Fruit fly (Drosophila melanogaster) whole organism, embryonic: Measurements from ENCODE around the gene CG14341.

Experiments used
- Bgb ChIP-seq: fragments of 200-800 bp; sonication (Bioruptor generic); IDR thresholded peaks from 2 replicates; pipeline ENCODE4 v1.3.6; 2022; ENCODE audit warnings: missing biosample characterization, missing genetic modification characterization; ENCODE audit not compliant: partially characterized antibody
- CG10209 ChIP-seq: fragments of 200-800 bp; sonication (Bioruptor generic); optimal IDR thresholded peaks from 3 replicates; lab custom pipeline; 2017; ENCODE audit warnings: missing biosample characterization, mild to moderate bottlenecking, missing genetic modification characterization, missing genetic modification reagents
- CG10543 ChIP-seq: fragments of 200-800 bp; sonication (Bioruptor generic); optimal IDR thresholded peaks from 3 replicates; lab custom pipeline; 2017; ENCODE audit warnings: missing biosample characterization, mild to moderate bottlenecking, missing genetic modification characterization, moderate library complexity
- CG1603 ChIP-seq: fragments of 200-800 bp; sonication (Bioruptor generic); optimal IDR thresholded peaks from 2 replicates; lab custom pipeline; 2019; ENCODE audit warnings: missing biosample characterization, mild to moderate bottlenecking, missing genetic modification characterization, moderate library complexity
- CG1832 ChIP-seq: fragments of 200-800 bp; sonication (Bioruptor generic); optimal IDR thresholded peaks from 2 replicates; lab custom pipeline; 2017; ENCODE audit warnings: missing biosample characterization, mild to moderate bottlenecking, missing genetic modification characterization, inconsistent platforms
- CG2116 ChIP-seq: fragments of 200-800 bp; sonication (Bioruptor generic); optimal IDR thresholded peaks from 3 replicates; lab custom pipeline; 2018; ENCODE audit warnings: missing biosample characterization, mild to moderate bottlenecking, missing genetic modification characterization
- CG30431 ChIP-seq: fragments of 200-800 bp; sonication (Bioruptor generic); optimal IDR thresholded peaks from 2 replicates; lab custom pipeline; 2017; ENCODE audit warnings: missing biosample characterization, missing genetic modification characterization
- CG3838 ChIP-seq: fragments of 200-800 bp; sonication (Bioruptor generic); optimal IDR thresholded peaks from 3 replicates; lab custom pipeline; 2016; ENCODE audit warnings: missing biosample characterization, missing genetic modification characterization
- CG6683 ChIP-seq: fragments of 200-800 bp; sonication (Bioruptor generic); optimal IDR thresholded peaks from 2 replicates; lab custom pipeline; 2017; ENCODE audit warnings: missing biosample characterization, mild to moderate bottlenecking, missing genetic modification characterization, missing genetic modification reagents
- CG7357 ChIP-seq: fragments of 200-800 bp; sonication (Bioruptor generic); IDR thresholded peaks from 3 replicates; pipeline ENCODE4 v1.3.6; 2022; ENCODE audit warnings: missing biosample characterization, missing genetic modification characterization
- CG7786 ChIP-seq: fragments of 200-800 bp; sonication (Bioruptor generic); optimal IDR thresholded peaks from 2 replicates; lab custom pipeline; 2016; ENCODE audit warnings: missing biosample characterization, missing genetic modification characterization
- CG9797 ChIP-seq: fragments of 200-800 bp; sonication (Bioruptor generic); optimal IDR thresholded peaks from 3 replicates; lab custom pipeline; 2018; ENCODE audit warnings: missing biosample characterization, mild to moderate bottlenecking, missing genetic modification characterization
- Doc2 ChIP-seq: fragments of 200-800 bp; sonication (Bioruptor generic); IDR thresholded peaks from 2 replicates; pipeline ENCODE4 v1.3.6; 2022; ENCODE audit warnings: missing biosample characterization, missing genetic modification characterization
- E2f2 ChIP-seq: fragments of 200-800 bp; sonication (Bioruptor generic); IDR thresholded peaks from 2 replicates; pipeline ENCODE4 v1.3.6; 2022; ENCODE audit warnings: missing biosample characterization, missing genetic modification characterization
- Gug ChIP-seq: fragments of 200-800 bp; sonication (Bioruptor generic); IDR thresholded peaks from 4 replicates; pipeline ENCODE4 v1.3.6; 2022; ENCODE audit warnings: missing biosample characterization, missing genetic modification characterization
- Hey ChIP-seq: fragments of 200-800 bp; sonication (Bioruptor generic); optimal IDR thresholded peaks from 3 replicates; lab custom pipeline; 2018; ENCODE audit warnings: missing biosample characterization, mild to moderate bottlenecking, missing genetic modification characterization
- HmgD ChIP-seq: fragments of 200-800 bp; sonication (Bioruptor generic); optimal IDR thresholded peaks from 3 replicates; lab custom pipeline; 2016; ENCODE audit warnings: missing biosample characterization, missing genetic modification characterization
- Hmr ChIP-seq: fragments of 200-800 bp; sonication (Bioruptor generic); optimal IDR thresholded peaks from 3 replicates; lab custom pipeline; 2017; ENCODE audit warnings: mild to moderate bottlenecking, missing biosample characterization, missing genetic modification reagents, missing genetic modification characterization
- Hr51 ChIP-seq, 2 experiments: fragments of 200-800 bp; sonication (Bioruptor generic); optimal IDR thresholded peaks; 2 replicates in 1 of 2; 3 replicates in 1 of 2; lab custom pipeline; 2016 to 2018; ENCODE audit warnings: missing biosample characterization in 2 of 2, missing genetic modification characterization in 2 of 2, mild to moderate bottlenecking in 1 of 2, moderate library complexity in 1 of 2
- Lhr ChIP-seq: fragments of 200-800 bp; sonication (Bioruptor generic); optimal IDR thresholded peaks from 3 replicates; lab custom pipeline; 2017; ENCODE audit warnings: mild to moderate bottlenecking, missing biosample characterization, missing genetic modification reagents, missing genetic modification characterization
- Mad ChIP-seq: fragments of 200-800 bp; sonication (Bioruptor generic); optimal IDR thresholded peaks from 2 replicates; lab custom pipeline; 2016; ENCODE audit warnings: missing biosample characterization, missing genetic modification characterization
- NfI ChIP-seq: fragments of 200-800 bp; sonication (Bioruptor generic); optimal IDR thresholded peaks from 3 replicates; lab custom pipeline; 2018; ENCODE audit warnings: missing biosample characterization, mild to moderate bottlenecking, missing genetic modification characterization, moderate library complexity
- Opbp ChIP-seq: fragments of 200-800 bp; sonication (Bioruptor generic); IDR thresholded peaks from 3 replicates; pipeline ENCODE4 v1.3.6; 2022; ENCODE audit warnings: missing biosample characterization, missing genetic modification characterization; ENCODE audit not compliant: partially characterized antibody
- PHDP ChIP-seq: fragments of 200-800 bp; sonication (Bioruptor generic); optimal IDR thresholded peaks from 3 replicates; lab custom pipeline; 2018; ENCODE audit warnings: missing biosample characterization, mild to moderate bottlenecking, missing genetic modification characterization, moderate library complexity
- Pdp1 ChIP-seq, 2 experiments: fragments of 200-800 bp; sonication (Bioruptor generic); optimal IDR thresholded peaks; 3 replicates each; lab custom pipeline; 2016; ENCODE audit warnings: missing biosample characterization in 2 of 2, missing genetic modification characterization in 2 of 2, mild to moderate bottlenecking in 1 of 2, moderate library complexity in 1 of 2
- Ptx1 ChIP-seq: fragments of 200-800 bp; sonication (Bioruptor generic); IDR thresholded peaks from 2 replicates; pipeline ENCODE4 v1.3.6; 2022; ENCODE audit warnings: missing biosample characterization, missing genetic modification characterization
- YL-1 ChIP-seq: fragments of 200-800 bp; sonication (Bioruptor generic); optimal IDR thresholded peaks from 3 replicates; lab custom pipeline; 2017; ENCODE audit warnings: missing biosample characterization, mild to moderate bottlenecking, missing genetic modification characterization
- az2 ChIP-seq: fragments of 200-800 bp; sonication (Bioruptor generic); optimal IDR thresholded peaks from 3 replicates; lab custom pipeline; 2016; ENCODE audit warnings: missing biosample characterization, missing genetic modification characterization
- cad ChIP-seq: fragments of >200 bp; optimal IDR thresholded peaks from 2 replicates; lab custom pipeline; 2017; ENCODE audit warnings: missing biosample characterization, missing genetic modification characterization
- cg ChIP-seq: fragments of 200-800 bp; sonication (Bioruptor generic); optimal IDR thresholded peaks from 3 replicates; lab custom pipeline; 2019; ENCODE audit warnings: missing biosample characterization, mild to moderate bottlenecking, missing genetic modification characterization, moderate library complexity
- ci ChIP-seq: fragments of 200-800 bp; sonication (Bioruptor generic); IDR thresholded peaks from 3 replicates; pipeline ENCODE4 v1.3.6; 2022; ENCODE audit warnings: missing biosample characterization, missing genetic modification characterization
- dmrt99B ChIP-seq: fragments of 200-800 bp; sonication (Bioruptor generic); optimal IDR thresholded peaks from 2 replicates; lab custom pipeline; 2018; ENCODE audit warnings: missing biosample characterization, mild to moderate bottlenecking, missing genetic modification characterization, moderate library complexity
- eve ChIP-seq, 2 experiments: fragments of >200 bp; optimal IDR thresholded peaks; 2 replicates each; lab custom pipeline; 2017; ENCODE audit warnings: missing biosample characterization in 2 of 2, missing genetic modification characterization in 2 of 2
- exex ChIP-seq: fragments of 200-800 bp; sonication (Bioruptor generic); optimal IDR thresholded peaks from 4 replicates; lab custom pipeline; 2018; ENCODE audit warnings: missing biosample characterization, mild to moderate bottlenecking, missing genetic modification characterization, moderate library complexity
- fd64A ChIP-seq: fragments of 200-800 bp; sonication (Bioruptor generic); optimal IDR thresholded peaks from 3 replicates; lab custom pipeline; 2018; ENCODE audit warnings: missing biosample characterization, mild to moderate bottlenecking, missing genetic modification characterization
- kah ChIP-seq: fragments of 200-800 bp; sonication (Bioruptor generic); optimal IDR thresholded peaks from 2 replicates; lab custom pipeline; 2018; ENCODE audit warnings: missing biosample characterization, mild to moderate bottlenecking, missing genetic modification characterization
- mam ChIP-seq: fragments of 200-800 bp; sonication (Bioruptor generic); optimal IDR thresholded peaks from 3 replicates; lab custom pipeline; 2016; ENCODE audit warnings: missing biosample characterization, missing genetic modification characterization
- nau ChIP-seq: fragments of 200-800 bp; sonication (Bioruptor generic); optimal IDR thresholded peaks from 3 replicates; lab custom pipeline; 2017; ENCODE audit warnings: missing biosample characterization, mild to moderate bottlenecking, missing genetic modification characterization, missing genetic modification reagents
- nerfin-2 ChIP-seq: fragments of 200-800 bp; sonication (Bioruptor generic); IDR thresholded peaks from 2 replicates; pipeline ENCODE4 v1.3.6; 2022; ENCODE audit warnings: missing biosample characterization, missing genetic modification characterization; ENCODE audit not compliant: partially characterized antibody
- nom ChIP-seq: fragments of 200-800 bp; sonication (Bioruptor generic); optimal IDR thresholded peaks from 2 replicates; lab custom pipeline; 2017; ENCODE audit warnings: missing biosample characterization, missing genetic modification characterization, mild to moderate bottlenecking, moderate library complexity, missing genetic modification reagents
- sc ChIP-seq, 3 experiments: fragments of >200 bp in 2 of 3; fragments of 200-800 bp in 1 of 3; sonication (Bioruptor generic) in 1 of 3; optimal IDR thresholded peaks; 2 replicates in 2 of 3; 3 replicates in 1 of 3; lab custom pipeline; 2017; ENCODE audit warnings: mild to moderate bottlenecking in 1 of 3, missing biosample characterization in 1 of 3, missing genetic modification characterization in 1 of 3, missing genetic modification reagents in 1 of 3
- seq ChIP-seq: fragments of 200-800 bp; sonication (Bioruptor generic); IDR thresholded peaks from 2 replicates; pipeline ENCODE4 v1.3.6; 2022; ENCODE audit warnings: missing biosample characterization, missing genetic modification characterization
- sr ChIP-seq: fragments of 200-800 bp; sonication (Bioruptor generic); IDR thresholded peaks from 3 replicates; pipeline ENCODE4 v1.3.6; 2022; ENCODE audit warnings: missing biosample characterization, missing genetic modification characterization
- tap ChIP-seq: fragments of 200-800 bp; optimal IDR thresholded peaks from 3 replicates; lab custom pipeline; 2019; ENCODE audit warnings: missing biosample characterization, mild to moderate bottlenecking, missing genetic modification characterization, moderate library complexity
- tgo ChIP-seq: fragments of 200-800 bp; sonication (Bioruptor generic); IDR thresholded peaks from 3 replicates; pipeline ENCODE4 v1.3.6; 2022; ENCODE audit warnings: missing biosample characterization, missing genetic modification characterization
- unc-4 ChIP-seq: fragments of 200-800 bp; sonication (Bioruptor generic); IDR thresholded peaks from 2 replicates; pipeline ENCODE4 v1.3.6; 2022; ENCODE audit warnings: missing biosample characterization, missing genetic modification characterization; ENCODE audit not compliant: partially characterized antibody

CG14341 gene

DNA sequence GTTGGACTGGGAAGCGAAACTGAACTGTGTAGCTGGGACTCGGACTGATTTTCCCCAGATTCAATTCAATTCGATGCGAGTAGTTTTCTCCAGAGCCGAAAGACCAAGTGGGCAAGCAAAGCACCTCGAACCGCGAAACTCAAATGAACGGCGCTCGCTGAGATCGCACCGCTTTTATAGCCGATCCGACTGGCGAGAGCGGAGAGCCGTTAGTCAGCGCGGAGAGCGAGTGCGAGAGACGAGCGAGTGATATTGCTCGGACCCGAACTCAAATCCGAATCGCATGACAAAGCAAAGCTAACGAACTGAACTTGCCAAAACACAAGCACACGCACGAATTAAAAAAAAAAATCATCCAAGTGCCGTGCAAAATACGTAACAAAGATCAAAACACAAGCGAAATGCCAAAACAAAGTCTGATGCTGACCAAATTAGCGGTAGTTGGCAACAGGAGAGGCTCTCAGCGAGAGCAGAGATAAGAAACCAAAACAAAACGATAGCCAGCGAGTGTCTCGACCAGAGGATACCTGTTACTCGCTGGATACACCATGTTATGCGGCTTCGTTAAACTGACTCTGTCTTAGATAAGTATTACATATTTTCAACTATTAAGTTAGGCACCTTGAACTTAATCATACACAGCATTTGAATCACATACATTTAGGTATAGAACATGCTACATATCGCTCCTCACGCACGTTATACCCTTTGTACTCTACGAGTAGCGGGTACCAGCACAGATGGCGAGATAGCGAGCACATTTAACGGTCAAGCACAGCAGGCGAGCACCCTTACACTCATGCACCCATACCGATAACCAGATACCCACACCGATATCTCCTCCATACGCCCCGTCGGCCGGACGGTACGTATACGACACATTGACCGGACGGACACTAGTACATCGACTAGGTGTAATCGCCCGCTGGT lies 47.2 kb upstream of the CG14341 start (continued):
- TF ChIP-seq Lhr (GFP tag; lab: Kevin White, UChicago) (no peak), Doc2 (GFP tag; lab: Robert Waterston, UW) (no peak; the same call in 1 of the 2 replicates), Pdp1 (GFP tag; optimal IDR thresholded peaks at IDR 0.05; lab: Kevin White, UChicago) (peak; percentile 23 to 53), Bgb (GFP tag; lab: Robert Waterston, UW) (peak; percentile 67), YL-1 (GFP tag; lab: Kevin White, UChicago) (no peak), nerfin-2 (GFP tag; lab: Robert Waterston, UW) (no peak), fd64A (GFP tag; lab: Kevin White, UChicago) (no peak), Gug (GFP tag; lab: Robert Waterston, UW) (peak; percentile 63; the same call in 2 of the 4 replicates), tap (tag; lab: Kevin White, UChicago) (peak; percentile 38), PHDP (tag; lab: Kevin White, UChicago) (peak; percentile 81), CG30431 (GFP tag; lab: Kevin White, UChicago) (peak; percentile 40), sc (optimal IDR thresholded peaks at IDR 0.05; lab: Kevin White, UChicago) (no peak), sc (GFP tag; optimal IDR thresholded peaks at IDR 0.05; lab: Kevin White, UChicago) (peak; percentile 47), CG10209 (GFP tag; lab: Kevin White, UChicago) (peak; percentile 72), Opbp (peak; percentile 40; the same call in 1 of the 3 replicates), mam (GFP tag; lab: Kevin White, UChicago) (peak; percentile 77), CG7786 (GFP tag; lab: Kevin White, UChicago) (peak; percentile 83), kah (GFP tag; lab: Kevin White, UChicago) (peak; percentile 3), ci (GFP tag; lab: Robert Waterston, UW) (peak; percentile 71; the same call in 2 of the 3 replicates), nau (peak; percentile 66), CG1832 (GFP tag; lab: Kevin White, UChicago) (no peak), nom (GFP tag; lab: Kevin White, UChicago) (peak; percentile 26), CG2116 (GFP tag; lab: Kevin White, UChicago) (peak; percentile 33), cad (GFP tag; lab: Kevin White, UChicago) (no peak), CG1603 (peak; percentile 83), seq (peak; percentile 64; the same call in 1 of the 2 replicates), Ptx1 (peak; percentile 84), cg (peak; percentile 14), CG7357 (GFP tag; lab: Robert Waterston, UW) (peak; percentile 63), tgo (peak; percentile 82), CG9797 (GFP tag; lab: Kevin White, UChicago) (no peak), CG6683 (GFP tag; lab: Kevin White, UChicago) (peak; percentile 38), Mad (GFP tag; lab: Kevin White, UChicago) (peak; percentile 49), exex (tag; lab: Kevin White, UChicago) (peak; percentile 52), eve (GFP tag; optimal IDR thresholded peaks at IDR 0.05; lab: Kevin White, UChicago) (no peak), NfI (GFP tag; lab: Kevin White, UChicago) (peak; percentile 55), HmgD (GFP tag; lab: Kevin White, UChicago) (peak; percentile 30), CG3838 (GFP tag; lab: Kevin White, UChicago) (no peak), E2f2 (peak; percentile 44), Hey (peak; percentile 29), unc-4 (no peak), Hr51 (GFP tag; optimal IDR thresholded peaks at IDR 0.05; lab: Kevin White, UChicago) (peak; percentile 53 to 79), az2 (GFP tag; lab: Kevin White, UChicago) (peak; percentile 62), dmrt99B (tag; lab: Kevin White, UChicago) (peak; percentile 70), CG10543 (GFP tag; lab: Kevin White, UChicago) (peak; percentile 59), Hmr (GFP tag; lab: Kevin White, UChicago) (peak; percentile 88), sr (peak; percentile 48; the same call in 1 of the 3 replicates)
